Worm (Caenorhabditis elegans) whole organism, late embryonic: ENCODE data around the gene fbxb-111.

ENCODE experiments used
- Y22D7AL.16 ChIP-seq: sonication (generic microtip); optimal IDR thresholded peaks from 2 replicates; lab custom pipeline; 2016; ENCODE audit warnings: missing genetic modification characterization, missing compliant biosample characterization
- ceh-30 ChIP-seq: fragments of 150-350 bp; optimal IDR thresholded peaks from 2 replicates; lab custom pipeline; 2014; ENCODE audit warnings: missing biosample characterization, missing genetic modification characterization
- ceh-45 ChIP-seq: fragments of 200-800 bp; sonication (Bioruptor generic); IDR thresholded peaks from 2 replicates; pipeline ENCODE4 v1.3.6; 2022; ENCODE audit warnings: missing genetic modification reagents, missing genetic modification characterization, missing compliant biosample characterization
- dve-1 ChIP-seq: sonication (generic microtip); optimal IDR thresholded peaks from 2 replicates; lab custom pipeline; 2017; ENCODE audit warnings: antibody characterized with exemption, mild to moderate bottlenecking, missing genetic modification characterization, missing compliant biosample characterization
- elt-2 ChIP-seq: sonication (generic microtip); optimal IDR thresholded peaks from 2 replicates; lab custom pipeline; 2016; ENCODE audit warnings: missing genetic modification reagents, missing genetic modification characterization, missing compliant biosample characterization
- ets-4 ChIP-seq: sonication (generic microtip); optimal IDR thresholded peaks from 2 replicates; lab custom pipeline; 2016; ENCODE audit warnings: missing genetic modification characterization, missing compliant biosample characterization
- fkh-10 ChIP-seq: fragments of 150-350 bp; optimal IDR thresholded peaks from 2 replicates; lab custom pipeline; 2014; ENCODE audit warnings: missing biosample characterization, missing genetic modification reagents, missing genetic modification characterization
- nhr-11 ChIP-seq: fragments of 150-350 bp; optimal IDR thresholded peaks from 2 replicates; lab custom pipeline; 2014; ENCODE audit warnings: missing biosample characterization, missing genetic modification characterization
- pag-3 ChIP-seq: sonication (generic microtip); optimal IDR thresholded peaks from 2 replicates; lab custom pipeline; 2016; ENCODE audit warnings: missing compliant biosample characterization, missing genetic modification characterization, borderline replicate concordance
- pha-4 ChIP-seq: fragments of 150-350 bp; optimal IDR thresholded peaks from 2 replicates; lab custom pipeline; 2018; ENCODE audit warnings: missing biosample characterization, missing genetic modification reagents, missing genetic modification characterization
- rnt-1 ChIP-seq: sonication (generic microtip); optimal IDR thresholded peaks from 2 replicates; lab custom pipeline; 2016; ENCODE audit warnings: missing genetic modification characterization, missing compliant biosample characterization
- sox-4 ChIP-seq: sonication (generic microtip); optimal IDR thresholded peaks from 2 replicates; lab custom pipeline; 2017; ENCODE audit warnings: mild to moderate bottlenecking, missing genetic modification characterization, inconsistent platforms, missing compliant biosample characterization
- tbx-2 ChIP-seq: sonication (generic microtip); optimal IDR thresholded peaks from 2 replicates; lab custom pipeline; 2016; ENCODE audit warnings: missing genetic modification characterization, missing compliant biosample characterization
- ztf-16 ChIP-seq: sonication (generic microtip); optimal IDR thresholded peaks from 2 replicates; lab custom pipeline; 2017; ENCODE audit warnings: missing genetic modification characterization, missing compliant biosample characterization

DNA sequence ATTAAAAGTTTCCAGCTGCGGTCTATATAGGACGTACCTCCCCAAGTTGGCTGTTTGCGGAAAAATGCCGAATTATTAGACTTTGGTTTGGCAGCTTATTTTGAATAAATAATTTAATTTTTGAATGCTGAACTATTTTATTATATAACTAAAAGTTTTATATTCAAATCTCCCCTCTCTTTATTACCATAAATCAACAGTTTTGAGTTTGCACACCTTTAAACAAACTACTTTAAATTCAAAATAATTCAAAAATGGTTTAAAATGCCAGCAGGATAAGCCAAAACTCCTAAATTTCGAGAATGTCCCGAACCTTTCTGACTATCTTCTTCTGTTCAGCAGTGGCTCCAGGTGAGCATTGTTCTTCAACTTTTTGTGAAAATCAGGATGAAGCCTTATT, 4.4 kb upstream of the fbxb-111 start, which contains the start of gene F08D12.3:
- no peak for TF ChIP-seq ztf-16
- no peak for TF ChIP-seq dve-1 (tag; lab: Kevin White, UChicago)
- TF ChIP-seq pha-4 (tag; lab: Kevin White, UChicago) = no peak
- TF ChIP-seq nhr-11 (tag; lab: Kevin White, UChicago) = no peak
- no peak for TF ChIP-seq sox-4
- TF ChIP-seq ceh-30 (tag; lab: Kevin White, UChicago) = no peak
- no peak for TF ChIP-seq pag-3 (tag; lab: Kevin White, UChicago)
- no peak for TF ChIP-seq rnt-1 (tag; lab: Kevin White, UChicago)
- no peak for TF ChIP-seq ceh-45
- no peak for TF ChIP-seq Y22D7AL.16 (tag; lab: Kevin White, UChicago)
- TF ChIP-seq tbx-2 (tag; lab: Kevin White, UChicago) = no peak
- no peak for TF ChIP-seq fkh-10
- no peak for TF ChIP-seq elt-2
- TF ChIP-seq ets-4 = no peak
